Fruit fly (Drosophila melanogaster): ENCODE data around the gene eIF3l.

The eIF3l gene

dm6 chr3L:12122891-12123290, 23.0 kb downstream of the eIF3l start:
- TF ChIP-seq Myc (optimal IDR thresholded peaks at IDR 0.05) (no peak), insv (optimal IDR thresholded peaks at IDR 0.05) (no peak), psq (optimal IDR thresholded peaks at IDR 0.05) (no peak), Sin3A (optimal IDR thresholded peaks at IDR 0.05) (no peak)

- TF ChIP-seq Myc (optimal IDR thresholded peaks at IDR 0.05), result no peak
- no peak for TF ChIP-seq psq (optimal IDR thresholded peaks at IDR 0.05)
Observed at dm6 chr3L:12119875-12120485, 25.9 kb downstream of the eIF3l start, which contains the start of gene CG11560. CG11560 (plus strand) TSS chr3L:12120019.

- TF ChIP-seq insv (optimal IDR thresholded peaks at IDR 0.05), result no peak
- no peak for TF ChIP-seq psq (optimal IDR thresholded peaks at IDR 0.05)
- TF ChIP-seq Sin3A (optimal IDR thresholded peaks at IDR 0.05), result no peak
- TF ChIP-seq ttk (optimal IDR thresholded peaks at IDR 0.05), result no peak
- TF ChIP-seq h (optimal IDR thresholded peaks at IDR 0.05), result no peak
- no peak for TF ChIP-seq Myc (optimal IDR thresholded peaks at IDR 0.05)
Observed at dm6 chr3L:12118631-12119030, 27.3 kb downstream of the eIF3l start.

dm6 chr3L:12118156-12118555, 27.7 kb downstream of the eIF3l start, which contains the start of gene ssp:
ssp (plus strand) TSS chr3L:12118257.
- no peak for TF ChIP-seq Sin3A (optimal IDR thresholded peaks at IDR 0.05)
- TF ChIP-seq h (optimal IDR thresholded peaks at IDR 0.05), result no peak
- no peak for TF ChIP-seq Myc (optimal IDR thresholded peaks at IDR 0.05)
- no peak for TF ChIP-seq psq (optimal IDR thresholded peaks at IDR 0.05)
- no peak for TF ChIP-seq insv (optimal IDR thresholded peaks at IDR 0.05)
- TF ChIP-seq ttk (optimal IDR thresholded peaks at IDR 0.05), result no peak

- TF ChIP-seq ttk (optimal IDR thresholded peaks at IDR 0.05), result no peak
- no peak for TF ChIP-seq Myc (optimal IDR thresholded peaks at IDR 0.05)
- TF ChIP-seq Sin3A (optimal IDR thresholded peaks at IDR 0.05), result no peak
- TF ChIP-seq h (optimal IDR thresholded peaks at IDR 0.05), result no peak
- TF ChIP-seq psq (optimal IDR thresholded peaks at IDR 0.05), result no peak
- no peak for TF ChIP-seq insv (optimal IDR thresholded peaks at IDR 0.05)
Observed at dm6 chr3L:12115966-12116735, 29.7 kb downstream of the eIF3l start, which contains the start of gene vers. vers (plus strand) TSS chr3L:12116101.

- TF ChIP-seq h (optimal IDR thresholded peaks at IDR 0.05) (no peak), ttk (optimal IDR thresholded peaks at IDR 0.05) (no peak), Myc (optimal IDR thresholded peaks at IDR 0.05) (no peak), psq (optimal IDR thresholded peaks at IDR 0.05) (no peak), insv (optimal IDR thresholded peaks at IDR 0.05) (no peak), Sin3A (optimal IDR thresholded peaks at IDR 0.05) (no peak)
Observed at dm6 chr3L:12115103-12115502, 30.8 kb downstream of the eIF3l start.

dm6 chr3L:12114188-12114587, 31.7 kb downstream of the eIF3l start:
- TF ChIP-seq psq (optimal IDR thresholded peaks at IDR 0.05) (no peak), Sin3A (optimal IDR thresholded peaks at IDR 0.05) (no peak), Myc (optimal IDR thresholded peaks at IDR 0.05) (no peak), h (optimal IDR thresholded peaks at IDR 0.05) (no peak), ttk (optimal IDR thresholded peaks at IDR 0.05) (no peak), insv (optimal IDR thresholded peaks at IDR 0.05) (no peak)

dm6 chr3L:12113589-12113988, 32.3 kb downstream of the eIF3l start:
- TF ChIP-seq Sin3A (optimal IDR thresholded peaks at IDR 0.05), result no peak
- TF ChIP-seq psq (optimal IDR thresholded peaks at IDR 0.05), result no peak
- no peak for TF ChIP-seq h (optimal IDR thresholded peaks at IDR 0.05)

dm6 chr3L:12112967-12113366, 32.9 kb downstream of the eIF3l start:
- TF ChIP-seq psq (optimal IDR thresholded peaks at IDR 0.05) (no peak), Sin3A (optimal IDR thresholded peaks at IDR 0.05) (no peak), ttk (optimal IDR thresholded peaks at IDR 0.05) (no peak), insv (optimal IDR thresholded peaks at IDR 0.05) (no peak), h (optimal IDR thresholded peaks at IDR 0.05) (no peak), Myc (optimal IDR thresholded peaks at IDR 0.05) (no peak)

- TF ChIP-seq h (optimal IDR thresholded peaks at IDR 0.05) (no peak), psq (optimal IDR thresholded peaks at IDR 0.05) (no peak), Sin3A (optimal IDR thresholded peaks at IDR 0.05) (no peak), ttk (optimal IDR thresholded peaks at IDR 0.05) (no peak), insv (optimal IDR thresholded peaks at IDR 0.05) (no peak), Myc (optimal IDR thresholded peaks at IDR 0.05) (no peak)
Observed at dm6 chr3L:12111081-12111958, 34.6 kb downstream of the eIF3l start.

- no peak for TF ChIP-seq Sin3A (optimal IDR thresholded peaks at IDR 0.05)
- TF ChIP-seq ttk (optimal IDR thresholded peaks at IDR 0.05), result no peak
- no peak for TF ChIP-seq psq (optimal IDR thresholded peaks at IDR 0.05)
Observed at dm6 chr3L:12109045-12109632, 36.8 kb downstream of the eIF3l start.

- TF ChIP-seq ttk (optimal IDR thresholded peaks at IDR 0.05), result no peak
- TF ChIP-seq Sin3A (optimal IDR thresholded peaks at IDR 0.05), result no peak
- no peak for TF ChIP-seq h (optimal IDR thresholded peaks at IDR 0.05)
- no peak for TF ChIP-seq Myc (optimal IDR thresholded peaks at IDR 0.05)
- TF ChIP-seq psq (optimal IDR thresholded peaks at IDR 0.05), result no peak
- no peak for TF ChIP-seq insv (optimal IDR thresholded peaks at IDR 0.05)
Observed at dm6 chr3L:12108515-12108914, 37.4 kb downstream of the eIF3l start.

Measured in Kc167 (cell line).